Worm (Caenorhabditis elegans): Measurements from ENCODE around the gene sru-40.

ce11 chrV:9859863-9860262, 26.1 kb upstream of the sru-40 start, which contains the start of gene lsy-12:
- no peak for TF ChIP-seq egl-27 (tag; optimal IDR thresholded peaks at IDR 0.05)
- TF ChIP-seq lin-15B (tag; optimal IDR thresholded peaks at IDR 0.05): no peak
- no peak for TF ChIP-seq sup-37 (GFP tag; optimal IDR thresholded peaks at IDR 0.05)
- TF ChIP-seq skn-1 (tag; optimal IDR thresholded peaks at IDR 0.05): no peak
- no peak for TF ChIP-seq snpc-4 (tag; optimal IDR thresholded peaks at IDR 0.05)
- no peak for TF ChIP-seq mep-1 (tag; optimal IDR thresholded peaks at IDR 0.05)
- TF ChIP-seq unc-62 (GFP tag; optimal IDR thresholded peaks at IDR 0.05): no peak
- no peak for TF ChIP-seq aha-1 (tag; optimal IDR thresholded peaks at IDR 0.05)
- TF ChIP-seq alr-1 (tag; optimal IDR thresholded peaks at IDR 0.05; ENCODE audit: borderline replicate concordance): no peak
- TF ChIP-seq lsy-2 (tag; optimal IDR thresholded peaks at IDR 0.05): no peak
- no peak for TF ChIP-seq unc-130 (tag; optimal IDR thresholded peaks at IDR 0.05)
- no peak for TF ChIP-seq snu-23 (GFP tag; optimal IDR thresholded peaks at IDR 0.05)
- no peak for TF ChIP-seq unc-86 (tag; optimal IDR thresholded peaks at IDR 0.05)
- no peak for TF ChIP-seq sox-4 (tag; optimal IDR thresholded peaks at IDR 0.05)
